Fruit fly (Drosophila melanogaster) whole organism, adult: ENCODE results near the gene cyst.
A peak's percentile ranks its signal among the peaks of the same experiment; 100 is the strongest.

Experiments used
- CG12768 ChIP-seq: fragments of 200-800 bp; sonication (Bioruptor generic); optimal IDR thresholded peaks from 2 replicates; lab custom pipeline; 2017; ENCODE audit warnings: missing biosample characterization, missing genetic modification characterization, mild to moderate bottlenecking, moderate library complexity, missing genetic modification reagents
- CG14711 ChIP-seq: fragments of 200-800 bp; sonication (Bioruptor generic); optimal IDR thresholded peaks from 2 replicates; lab custom pipeline; 2018; ENCODE audit warnings: missing biosample characterization, mild to moderate bottlenecking, missing genetic modification characterization, moderate library complexity
- CG5204 ChIP-seq: fragments of 200-800 bp; sonication (Bioruptor generic); optimal IDR thresholded peaks from 2 replicates; lab custom pipeline; 2016; ENCODE audit warnings: missing biosample characterization, missing genetic modification characterization
- CG7045 ChIP-seq: fragments of 200-800 bp; sonication (Bioruptor generic); optimal IDR thresholded peaks from 2 replicates; lab custom pipeline; 2017; ENCODE audit warnings: missing biosample characterization, mild to moderate bottlenecking, missing genetic modification characterization
- Mnt ChIP-seq: fragments of 200-800 bp; sonication (Bioruptor generic); optimal IDR thresholded peaks from 2 replicates; lab custom pipeline; 2016; ENCODE audit warnings: missing biosample characterization, mild to moderate bottlenecking, missing genetic modification characterization
- cic ChIP-seq: fragments of 200-800 bp; sonication (Bioruptor generic); optimal IDR thresholded peaks from 2 replicates; lab custom pipeline; 2017; ENCODE audit warnings: missing biosample characterization, mild to moderate bottlenecking, missing genetic modification characterization, moderate library complexity
- cnc ChIP-seq, 2 experiments: fragments of >200 bp; optimal IDR thresholded peaks; 2 replicates each; lab custom pipeline; 2017
- tj ChIP-seq: fragments of 200-800 bp; sonication (Bioruptor generic); optimal IDR thresholded peaks from 3 replicates; lab custom pipeline; 2017; ENCODE audit warnings: missing biosample characterization, mild to moderate bottlenecking, missing genetic modification characterization, moderate library complexity

DNA sequence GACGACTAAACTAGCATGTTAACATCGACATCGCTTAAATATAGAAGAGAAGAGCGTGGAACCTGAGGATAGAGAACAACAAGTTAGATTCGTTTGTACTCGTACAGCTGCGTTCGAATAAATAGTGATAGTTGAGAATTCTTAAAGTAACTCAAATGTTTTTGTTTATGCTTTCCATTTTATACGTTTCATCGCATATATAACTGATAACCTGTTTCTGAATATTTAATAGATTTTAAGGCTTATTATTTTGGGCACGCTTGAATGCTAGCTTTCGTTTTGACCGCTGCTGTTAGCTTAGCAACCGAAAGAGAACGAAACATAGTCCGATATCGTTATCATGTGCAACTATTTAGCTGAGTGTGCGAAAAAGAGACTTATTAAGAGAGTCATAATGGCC lies 19.7 kb upstream of the cyst start:
- TF ChIP-seq Mnt (GFP tag; lab: Kevin White, UChicago) (peak; percentile 92), cnc (optimal IDR thresholded peaks at IDR 0.05; lab: Kevin White, UChicago) (no peak), CG5204 (GFP tag; lab: Kevin White, UChicago) (peak; percentile 98), cic (GFP tag; lab: Kevin White, UChicago) (peak; percentile 97), CG7045 (GFP tag; lab: Kevin White, UChicago) (peak; percentile 99), CG14711 (peak; percentile 98), CG12768 (GFP tag; lab: Kevin White, UChicago) (peak; percentile 99), tj (GFP tag; lab: Kevin White, UChicago) (peak; percentile 86)
